Fruit fly (Drosophila melanogaster): ENCODE data around the gene MED27.

The MED27 gene

DNA sequence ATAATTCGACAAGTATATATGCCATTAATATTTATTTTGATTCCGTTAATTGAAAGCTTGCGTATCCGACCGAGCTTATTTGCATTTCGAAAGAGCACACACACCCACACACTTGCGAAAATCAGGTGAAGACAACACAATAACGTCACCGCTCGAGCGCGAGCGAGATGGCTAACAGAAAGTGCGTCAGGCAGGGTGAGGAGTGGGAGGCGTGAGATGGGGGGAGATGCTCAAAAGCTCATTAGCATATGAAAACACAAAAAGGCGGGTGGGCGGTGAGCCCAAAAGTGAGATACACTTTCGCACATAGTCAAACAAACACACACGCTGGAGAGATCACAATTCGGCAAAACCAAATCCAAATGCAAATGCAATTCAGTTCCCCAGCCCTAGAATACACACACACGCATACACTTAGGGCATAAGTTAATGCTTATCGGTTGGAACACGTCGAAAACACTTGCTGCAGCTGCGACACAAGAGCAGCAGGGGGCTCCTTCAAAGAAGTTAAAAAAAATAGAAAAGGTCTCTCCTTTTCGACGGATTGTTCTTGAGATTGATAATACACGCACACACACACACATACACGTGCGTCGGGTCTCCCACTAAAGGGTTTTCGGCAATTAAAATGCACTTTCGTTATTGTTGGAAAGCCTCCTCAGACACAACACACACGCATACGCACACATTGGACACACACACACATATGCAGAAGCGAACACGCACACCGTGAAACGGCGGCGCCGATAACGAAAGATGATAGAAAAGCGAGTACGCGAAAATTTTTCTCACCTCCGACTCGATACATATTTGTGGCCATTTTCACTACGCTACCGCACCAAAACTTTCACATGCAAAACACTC lies 7.0 kb upstream of the MED27 start:
- no peak for TF ChIP-seq usp (GFP tag; optimal IDR thresholded peaks at IDR 0.05)

DNA sequence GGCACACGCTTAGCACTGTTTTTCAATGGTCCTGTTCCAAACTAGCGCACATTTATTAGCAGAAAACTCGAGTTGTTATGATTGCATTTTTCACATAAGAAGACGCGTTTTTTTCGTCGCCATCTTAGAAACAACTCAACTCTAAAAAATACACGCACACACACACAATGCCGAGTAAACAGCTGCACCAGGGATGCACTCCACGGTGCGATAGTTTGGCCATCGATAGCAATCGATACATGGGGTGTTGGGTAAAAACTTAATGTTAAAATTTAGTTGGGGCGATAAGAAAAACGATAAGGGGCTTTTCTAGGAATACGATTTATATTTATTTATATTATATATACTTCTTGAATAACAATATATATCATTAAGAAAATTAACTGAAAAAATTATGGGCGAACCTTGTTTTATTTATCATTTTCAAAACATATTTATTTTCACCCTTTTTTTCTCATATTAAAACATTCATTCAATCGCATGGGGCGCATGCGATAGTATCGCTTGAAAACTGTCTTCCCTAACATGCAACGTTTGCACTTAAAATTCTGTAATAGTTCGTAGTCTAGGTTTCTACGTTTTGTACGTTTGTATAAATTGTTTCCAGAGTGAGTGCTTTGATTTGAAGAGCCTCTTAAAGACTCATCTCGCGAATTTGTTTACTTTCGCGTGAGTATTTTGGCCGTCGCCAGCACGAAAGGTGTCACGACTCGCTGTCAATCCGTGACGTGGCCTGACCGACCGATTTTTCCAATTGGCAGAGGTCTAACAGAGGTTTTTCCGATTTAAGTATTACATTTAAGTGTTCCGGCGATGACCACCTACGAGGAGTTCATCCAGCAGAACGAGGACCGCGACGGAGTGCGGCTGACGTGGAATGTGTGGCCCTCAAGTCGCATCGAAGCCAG lies 6.1 kb upstream of the MED27 start, which contains the start of the genes MTA1-like and Sec23:
Gene MTA1-like (minus strand): TSS at position 170 of the 908 bp plus-strand sequence.
Gene Sec23 (plus strand): TSS at position 497 of the 908 bp plus-strand sequence.
- TF ChIP-seq Dll (optimal IDR thresholded peaks at IDR 0.05) = no peak
- TF ChIP-seq EcR (GFP tag; optimal IDR thresholded peaks at IDR 0.05) = no peak
- no peak for TF ChIP-seq usp (GFP tag; optimal IDR thresholded peaks at IDR 0.05)
- TF ChIP-seq CG8478 (optimal IDR thresholded peaks at IDR 0.05) = no peak
- no peak for TF ChIP-seq psq (optimal IDR thresholded peaks at IDR 0.05)
- no peak for TF ChIP-seq pan (optimal IDR thresholded peaks at IDR 0.05)

DNA sequence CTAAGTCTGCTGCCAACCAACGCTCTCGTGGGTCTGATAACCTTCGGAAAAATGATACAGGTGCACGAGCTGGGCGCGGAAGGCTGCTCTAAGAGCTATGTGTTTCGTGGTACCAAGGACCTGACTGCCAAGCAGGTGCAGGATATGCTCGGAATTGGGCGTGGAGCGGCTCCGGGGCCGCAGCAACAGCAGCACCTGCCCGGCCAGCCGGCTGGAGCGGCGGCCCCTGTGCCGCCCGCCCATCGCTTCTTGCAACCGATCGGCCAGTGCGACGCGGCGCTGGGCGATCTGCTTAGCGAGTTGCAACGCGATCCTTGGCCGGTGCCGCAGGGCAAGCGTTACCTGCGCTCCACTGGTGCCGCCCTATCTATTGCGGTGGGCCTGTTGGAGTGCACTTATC lies 5.0 kb upstream of the MED27 start:
- TF ChIP-seq EcR (GFP tag; optimal IDR thresholded peaks at IDR 0.05) (no peak), Dll (optimal IDR thresholded peaks at IDR 0.05) (no peak), pan (optimal IDR thresholded peaks at IDR 0.05) (no peak), psq (optimal IDR thresholded peaks at IDR 0.05) (no peak), usp (GFP tag; optimal IDR thresholded peaks at IDR 0.05) (no peak), CG8478 (optimal IDR thresholded peaks at IDR 0.05) (no peak)

DNA sequence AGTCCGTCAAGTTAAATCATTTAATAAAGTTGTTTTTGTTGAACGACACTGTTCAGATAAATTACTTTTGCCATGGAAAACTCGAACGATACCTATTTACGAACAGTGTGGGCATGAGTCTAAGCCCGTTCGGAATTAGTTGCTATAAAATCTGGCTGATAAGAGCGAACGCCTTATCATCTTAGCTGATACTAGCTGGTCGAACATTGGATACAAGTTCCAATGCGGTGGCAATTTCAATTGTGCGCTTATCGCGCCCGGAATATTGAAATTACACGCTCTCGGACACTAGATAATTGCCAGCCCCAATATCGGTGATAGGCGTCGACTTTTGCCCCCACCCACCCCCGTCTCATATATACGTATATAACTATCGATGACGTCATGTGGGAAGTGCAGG lies 1.1 kb upstream of the MED27 start:
- no peak for TF ChIP-seq pan (optimal IDR thresholded peaks at IDR 0.05)
- no peak for TF ChIP-seq psq (optimal IDR thresholded peaks at IDR 0.05)
- no peak for TF ChIP-seq EcR (GFP tag; optimal IDR thresholded peaks at IDR 0.05)

DNA sequence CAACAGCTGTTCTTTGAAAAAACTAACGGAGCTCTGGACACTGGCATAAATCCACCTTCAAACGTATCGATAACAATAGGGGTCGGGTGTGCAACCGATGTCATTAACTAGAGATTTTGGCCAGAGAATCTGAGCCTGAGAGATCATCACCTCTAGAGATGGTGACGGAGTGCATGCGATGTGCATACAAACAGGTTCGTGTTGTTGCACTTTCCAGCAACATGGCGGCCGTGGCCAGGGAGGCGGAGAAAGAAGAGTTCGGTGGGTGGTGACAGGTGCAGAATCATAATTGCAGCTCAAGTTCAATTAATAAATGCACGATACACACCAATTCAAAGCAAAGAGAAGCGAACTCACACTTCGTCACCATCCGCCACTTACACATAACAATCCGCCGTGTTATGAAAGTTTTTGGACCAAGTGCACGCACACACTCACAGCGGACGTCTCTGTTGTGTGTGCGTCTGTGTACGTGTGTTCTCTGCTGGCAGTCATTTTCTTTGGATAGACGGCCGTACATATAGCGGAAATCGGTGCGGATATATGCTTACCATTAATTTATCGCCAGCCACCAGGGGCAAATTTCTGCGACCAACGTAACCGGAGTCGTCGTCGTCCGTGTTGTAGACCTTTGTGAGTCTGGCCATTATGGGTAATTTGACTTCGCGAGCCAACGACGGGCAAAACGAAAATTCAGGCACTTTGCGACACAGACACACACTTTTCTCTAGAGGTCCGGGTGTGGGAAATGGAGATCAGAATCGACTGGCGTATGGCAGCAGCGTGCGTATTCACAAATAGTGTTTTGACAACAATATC lies 4.3 kb downstream of the MED27 start:
- TF ChIP-seq CG8478 (optimal IDR thresholded peaks at IDR 0.05) (no peak), psq (optimal IDR thresholded peaks at IDR 0.05) (no peak), usp (GFP tag; optimal IDR thresholded peaks at IDR 0.05) (no peak), pan (optimal IDR thresholded peaks at IDR 0.05) (no peak), EcR (GFP tag; optimal IDR thresholded peaks at IDR 0.05) (no peak), Dll (optimal IDR thresholded peaks at IDR 0.05) (no peak)

DNA sequence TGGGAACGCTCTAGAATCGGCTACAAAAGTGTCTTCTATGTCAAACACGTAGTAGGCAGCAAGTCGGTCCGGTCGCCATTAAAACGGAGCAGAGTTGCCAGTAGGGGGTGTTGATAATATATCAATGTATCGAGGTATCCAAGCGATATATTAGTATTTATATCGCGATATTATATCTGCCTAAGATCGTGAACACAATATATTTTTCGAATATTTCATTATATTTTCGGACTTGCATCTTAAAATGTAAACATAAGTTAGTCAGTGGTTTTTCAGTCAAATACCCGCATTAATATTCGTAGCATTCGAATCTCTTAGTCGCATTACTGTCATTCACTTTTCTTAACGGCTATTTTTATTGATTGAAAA lies 4.9 kb downstream of the MED27 start, which contains the start of gene CG2182:
Gene CG2182 (minus strand): TSS at position 84 of the 369 bp plus-strand sequence.
- TF ChIP-seq usp (GFP tag; optimal IDR thresholded peaks at IDR 0.05) (no peak), EcR (GFP tag; optimal IDR thresholded peaks at IDR 0.05) (no peak), Dll (optimal IDR thresholded peaks at IDR 0.05) (no peak), pan (optimal IDR thresholded peaks at IDR 0.05) (no peak), psq (optimal IDR thresholded peaks at IDR 0.05) (no peak), CG8478 (optimal IDR thresholded peaks at IDR 0.05) (no peak)

DNA sequence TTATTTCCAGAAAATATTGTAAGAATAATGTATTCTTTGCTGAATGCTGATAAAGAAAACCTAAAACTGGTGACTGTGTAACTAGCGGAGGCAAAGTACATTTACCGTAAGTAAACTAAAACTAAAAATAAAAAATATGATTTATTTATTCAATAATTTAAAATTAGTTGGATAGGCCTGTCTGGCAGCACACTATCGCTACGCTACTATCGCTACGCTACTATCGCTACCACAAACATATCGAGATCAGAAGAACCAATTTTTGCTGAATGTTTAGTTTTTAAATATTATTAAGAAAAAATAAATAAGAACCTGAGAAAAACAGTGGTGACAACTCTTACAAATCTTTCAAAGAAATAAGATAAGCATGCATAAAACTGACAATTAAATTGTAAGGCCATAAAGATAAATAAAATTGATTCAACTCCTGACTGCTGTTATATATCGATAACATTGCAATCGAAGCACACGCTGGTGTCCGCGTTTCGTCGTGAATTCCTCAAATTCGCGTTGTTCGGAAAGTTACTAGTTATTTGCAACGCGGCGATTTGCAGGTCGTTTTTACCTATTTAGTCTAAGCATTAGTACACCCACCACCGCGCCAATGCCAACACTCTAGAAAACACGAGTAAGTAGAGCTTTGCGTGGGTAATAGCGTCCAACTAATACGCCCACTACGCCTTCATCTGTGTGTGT lies 5.4 kb downstream of the MED27 start, which contains the start of gene Wdr33:
Gene Wdr33 (plus strand): TSS at position 438 of the 696 bp plus-strand sequence.
- TF ChIP-seq pan (optimal IDR thresholded peaks at IDR 0.05) = no peak
- no peak for TF ChIP-seq EcR (GFP tag; optimal IDR thresholded peaks at IDR 0.05)
- no peak for TF ChIP-seq CG8478 (optimal IDR thresholded peaks at IDR 0.05)
- TF ChIP-seq usp (GFP tag; optimal IDR thresholded peaks at IDR 0.05) = no peak
- no peak for TF ChIP-seq Dll (optimal IDR thresholded peaks at IDR 0.05)
- no peak for TF ChIP-seq psq (optimal IDR thresholded peaks at IDR 0.05)

DNA sequence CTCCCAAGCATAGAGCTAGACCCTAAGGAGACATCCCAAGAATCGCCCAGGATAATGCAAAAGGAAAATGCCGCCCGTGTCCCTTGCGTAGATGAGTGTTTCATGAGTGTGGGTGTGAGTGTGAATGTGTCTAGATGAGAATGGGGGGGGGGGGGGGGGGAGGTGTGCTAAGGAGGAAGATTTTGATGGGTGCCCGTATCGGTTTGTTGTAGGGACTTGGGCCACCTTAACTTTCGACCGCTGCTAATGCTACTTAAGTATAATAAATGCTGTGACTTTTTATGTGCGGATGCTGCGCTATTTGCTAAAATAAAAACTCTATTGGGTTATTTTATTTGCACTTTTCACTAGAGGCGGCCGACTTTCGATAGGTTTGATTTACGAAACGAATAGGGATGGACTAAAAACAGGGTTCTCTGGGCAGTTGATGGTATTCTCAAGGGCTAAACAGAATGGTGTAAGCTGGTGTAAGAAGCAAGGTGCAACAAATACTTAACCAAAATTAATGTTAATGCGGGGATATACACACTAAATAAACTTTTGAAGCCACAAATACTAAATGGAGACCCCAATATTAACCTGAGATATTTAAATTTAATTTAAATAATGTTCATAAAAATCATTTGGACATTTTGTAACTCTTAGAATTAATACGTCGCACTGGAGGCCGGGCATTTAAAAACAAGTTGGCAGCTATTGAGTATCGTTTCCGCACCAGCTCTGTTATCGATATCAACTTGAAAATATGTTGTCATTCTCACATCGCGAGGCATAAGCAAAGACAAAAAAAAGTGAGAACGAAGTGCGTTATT lies 14.2 kb downstream of the MED27 start, which contains the start of the genes Xe7 and Atg17:
Gene Xe7 (minus strand): TSS at position 407 of the 812 bp plus-strand sequence.
Gene Atg17 (plus strand): TSS at position 786 of the 812 bp plus-strand sequence.
- TF ChIP-seq pan (optimal IDR thresholded peaks at IDR 0.05) = no peak
- TF ChIP-seq EcR (GFP tag; optimal IDR thresholded peaks at IDR 0.05) = no peak

DNA sequence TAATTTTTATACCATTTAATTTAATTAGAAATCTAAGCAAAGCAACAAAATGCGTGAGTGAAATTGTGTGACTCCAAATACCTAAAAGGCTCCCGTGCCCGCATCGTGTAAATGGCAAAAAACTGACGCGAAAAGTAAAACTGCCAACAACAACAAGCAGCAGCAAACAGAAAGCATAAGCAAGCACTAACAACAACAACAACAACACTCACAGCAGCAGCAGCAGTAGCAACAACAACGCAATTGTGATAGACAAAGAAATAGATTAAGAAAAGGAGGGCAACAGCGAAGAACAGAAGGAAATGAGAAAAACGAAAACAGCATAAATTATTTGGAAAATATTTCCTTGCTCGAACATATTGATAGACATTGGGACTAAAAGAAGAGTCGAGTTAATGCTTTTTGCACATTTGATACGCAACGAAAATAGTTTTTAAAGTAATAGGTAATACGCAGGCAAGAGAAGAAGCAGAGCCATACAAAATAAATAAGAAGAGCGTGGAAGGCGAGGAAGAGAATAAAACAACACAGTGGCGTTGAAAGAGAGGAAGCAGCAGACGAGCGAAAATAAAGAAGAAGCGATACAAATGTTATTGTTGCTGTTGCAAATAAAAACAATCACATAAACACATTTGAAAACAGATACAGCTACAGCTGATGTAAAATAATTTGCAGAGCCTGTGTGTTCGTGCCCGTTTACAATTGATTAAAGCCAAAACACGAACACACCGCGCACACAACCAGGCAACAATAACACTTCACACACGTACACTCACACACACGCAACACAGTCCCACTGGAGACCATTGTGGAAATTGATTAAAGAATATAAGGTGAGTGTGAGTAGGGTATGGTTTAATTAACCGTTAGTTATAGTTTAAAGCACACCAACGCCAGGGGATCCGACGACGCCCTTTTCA lies 15.1 kb downstream of the MED27 start:
- TF ChIP-seq CG8478 (optimal IDR thresholded peaks at IDR 0.05) (no peak), Dll (optimal IDR thresholded peaks at IDR 0.05) (no peak), psq (optimal IDR thresholded peaks at IDR 0.05) (no peak), EcR (GFP tag; optimal IDR thresholded peaks at IDR 0.05) (no peak), pan (optimal IDR thresholded peaks at IDR 0.05) (no peak), usp (GFP tag; optimal IDR thresholded peaks at IDR 0.05) (no peak)
